Fruit fly (Drosophila melanogaster) whole organism, embryonic: ENCODE results near the gene Gem2.

Experiments used
- Abd-B ChIP-seq: fragments of 200-800 bp; sonication (Bioruptor generic); optimal IDR thresholded peaks from 2 replicates; lab custom pipeline; 2018; ENCODE audit warnings: missing biosample characterization, mild to moderate bottlenecking, missing genetic modification characterization, moderate library complexity
- BEAF-32 ChIP-seq: fragments of 200-800 bp; sonication (Bioruptor generic); optimal IDR thresholded peaks from 3 replicates; lab custom pipeline; 2017; ENCODE audit warnings: missing biosample characterization, missing genetic modification characterization, mild to moderate bottlenecking, moderate library complexity, missing genetic modification reagents
- BtbVII ChIP-seq: fragments of 200-800 bp; sonication (Bioruptor generic); optimal IDR thresholded peaks from 3 replicates; lab custom pipeline; 2017; ENCODE audit warnings: missing biosample characterization, mild to moderate bottlenecking, missing genetic modification characterization
- CG10267 ChIP-seq: fragments of 200-800 bp; sonication (Bioruptor generic); optimal IDR thresholded peaks from 2 replicates; lab custom pipeline; 2018; ENCODE audit warnings: missing biosample characterization, mild to moderate bottlenecking, missing genetic modification characterization, moderate library complexity
- CG10462 ChIP-seq: fragments of 200-800 bp; sonication (Bioruptor generic); optimal IDR thresholded peaks from 2 replicates; lab custom pipeline; 2016; ENCODE audit warnings: missing biosample characterization, missing genetic modification characterization
- CG11093 ChIP-seq: fragments of 200-800 bp; sonication (Bioruptor generic); IDR thresholded peaks from 3 replicates; pipeline ENCODE4 v1.3.6; 2022; ENCODE audit warnings: missing biosample characterization, missing genetic modification characterization
- CG11398 ChIP-seq: fragments of 200-800 bp; sonication (Bioruptor generic); optimal IDR thresholded peaks from 2 replicates; lab custom pipeline; 2016; ENCODE audit warnings: missing biosample characterization, missing genetic modification characterization
- CG12659 ChIP-seq: fragments of 200-800 bp; sonication (Bioruptor generic); optimal IDR thresholded peaks from 3 replicates; lab custom pipeline; 2017; ENCODE audit warnings: mild to moderate bottlenecking, missing biosample characterization, missing genetic modification reagents, missing genetic modification characterization
- CG12744 ChIP-seq: fragments of 200-800 bp; sonication (Bioruptor generic); optimal IDR thresholded peaks from 2 replicates; lab custom pipeline; 2016; ENCODE audit warnings: missing biosample characterization, missing genetic modification characterization
- CG12942 ChIP-seq: fragments of 200-800 bp; sonication (Bioruptor generic); optimal IDR thresholded peaks from 3 replicates; lab custom pipeline; 2016; ENCODE audit warnings: missing biosample characterization, missing genetic modification characterization
- CG15011 ChIP-seq: fragments of 200-800 bp; sonication (Bioruptor generic); optimal IDR thresholded peaks from 3 replicates; lab custom pipeline; 2018; ENCODE audit warnings: missing biosample characterization, mild to moderate bottlenecking, missing genetic modification characterization
- CG3065 ChIP-seq: fragments of 200-800 bp; sonication (Bioruptor generic); optimal IDR thresholded peaks from 2 replicates; lab custom pipeline; 2016; ENCODE audit warnings: missing biosample characterization, missing genetic modification characterization
- CG33557 ChIP-seq: fragments of 200-800 bp; sonication (Bioruptor generic); optimal IDR thresholded peaks from 2 replicates; lab custom pipeline; 2019; ENCODE audit warnings: missing biosample characterization, mild to moderate bottlenecking, missing genetic modification characterization, moderate library complexity
- CG3726 ChIP-seq: fragments of 200-800 bp; sonication (Bioruptor generic); IDR thresholded peaks from 3 replicates; pipeline ENCODE4, ENCODE4 v1.3.6; 2022; ENCODE audit warnings: missing biosample characterization, missing genetic modification characterization
- CG4282 ChIP-seq: fragments of 200-800 bp; sonication (Bioruptor generic); optimal IDR thresholded peaks from 2 replicates; lab custom pipeline; 2016; ENCODE audit warnings: missing biosample characterization, missing genetic modification characterization
- CG43689 ChIP-seq: fragments of 200-800 bp; sonication (Bioruptor generic); IDR thresholded peaks from 2 replicates; pipeline ENCODE4 v1.3.6; 2022; ENCODE audit warnings: missing biosample characterization, missing genetic modification characterization
- CG4617 ChIP-seq: fragments of 200-800 bp; sonication (Bioruptor generic); optimal IDR thresholded peaks from 3 replicates; lab custom pipeline; 2016; ENCODE audit warnings: missing biosample characterization, missing genetic modification characterization, borderline replicate concordance
- CG6254 ChIP-seq: fragments of 200-800 bp; sonication (Bioruptor generic); optimal IDR thresholded peaks from 3 replicates; lab custom pipeline; 2017; ENCODE audit warnings: mild to moderate bottlenecking, missing biosample characterization, missing genetic modification reagents, missing genetic modification characterization
- CG6765 ChIP-seq: fragments of 200-800 bp; sonication (Bioruptor generic); optimal IDR thresholded peaks from 3 replicates; lab custom pipeline; 2017; ENCODE audit warnings: missing biosample characterization, mild to moderate bottlenecking, missing genetic modification characterization
- CG7357 ChIP-seq: fragments of 200-800 bp; sonication (Bioruptor generic); IDR thresholded peaks from 3 replicates; pipeline ENCODE4 v1.3.6; 2022; ENCODE audit warnings: missing biosample characterization, missing genetic modification characterization
- Dfd ChIP-seq, 2 experiments: fragments of >200 bp; optimal IDR thresholded peaks; 2 replicates each; lab custom pipeline; 2017; ENCODE audit warnings: missing biosample characterization in 2 of 2, missing genetic modification characterization in 2 of 2
- Dll ChIP-seq: fragments of 200-800 bp; sonication (Bioruptor generic); IDR thresholded peaks from 4 replicates; pipeline ENCODE4 v1.3.6; 2022; ENCODE audit warnings: missing biosample characterization, missing genetic modification characterization; ENCODE audit not compliant: partially characterized antibody
- Doc3 ChIP-seq: fragments of 200-800 bp; sonication (Bioruptor generic); IDR thresholded peaks from 3 replicates; pipeline ENCODE4 v1.3.6; 2022; ENCODE audit warnings: missing biosample characterization, missing genetic modification characterization; ENCODE audit not compliant: partially characterized antibody
- Dp ChIP-seq: fragments of 200-800 bp; sonication (Bioruptor generic); optimal IDR thresholded peaks from 2 replicates; lab custom pipeline; 2018; ENCODE audit warnings: missing biosample characterization, mild to moderate bottlenecking, missing genetic modification characterization, moderate library complexity
- GATAe ChIP-seq: fragments of 200-800 bp; sonication (Bioruptor generic); conservative IDR thresholded peaks from 2 replicates; pipeline ENCODE4 v1.3.6; 2022; ENCODE audit warnings: missing biosample characterization, missing genetic modification characterization
- HLH54F ChIP-seq: fragments of 200-800 bp; sonication (Bioruptor generic); optimal IDR thresholded peaks from 3 replicates; lab custom pipeline; 2016; ENCODE audit warnings: missing biosample characterization, missing genetic modification characterization
- HmgD ChIP-seq: fragments of 200-800 bp; sonication (Bioruptor generic); optimal IDR thresholded peaks from 3 replicates; lab custom pipeline; 2016; ENCODE audit warnings: missing biosample characterization, missing genetic modification characterization
- MBD-R2 ChIP-seq: fragments of 200-800 bp; sonication (Bioruptor generic); IDR thresholded peaks from 2 replicates; pipeline ENCODE4 v1.3.6; 2022; ENCODE audit warnings: missing biosample characterization, missing genetic modification characterization
- MESR4 ChIP-seq: fragments of 200-800 bp; sonication (Bioruptor generic); optimal IDR thresholded peaks from 2 replicates; lab custom pipeline; 2018; ENCODE audit warnings: missing biosample characterization, mild to moderate bottlenecking, missing genetic modification characterization, moderate library complexity
- MTF-1 ChIP-seq: fragments of 200-800 bp; sonication (Bioruptor generic); optimal IDR thresholded peaks from 2 replicates; lab custom pipeline; 2018; ENCODE audit warnings: missing biosample characterization, mild to moderate bottlenecking, missing genetic modification characterization, borderline replicate concordance
- Rfx ChIP-seq: fragments of 200-800 bp; sonication (Bioruptor generic); IDR thresholded peaks from 2 replicates; pipeline ENCODE4 v1.3.6; 2022; ENCODE audit warnings: missing biosample characterization, missing genetic modification characterization
- Scr ChIP-seq: fragments of 200-800 bp; sonication (Bioruptor generic); IDR thresholded peaks from 2 replicates; pipeline ENCODE4 v1.3.6; 2022; ENCODE audit warnings: missing biosample characterization, missing genetic modification characterization; ENCODE audit not compliant: partially characterized antibody
- Spps ChIP-seq: fragments of 200-800 bp; sonication (Bioruptor generic); optimal IDR thresholded peaks from 2 replicates; lab custom pipeline; 2018; ENCODE audit warnings: missing biosample characterization, mild to moderate bottlenecking, missing genetic modification characterization
- Taf1 ChIP-seq: fragments of 200-800 bp; sonication (Bioruptor generic); IDR thresholded peaks from 2 replicates; pipeline ENCODE4 v1.3.6; 2022; ENCODE audit warnings: missing biosample characterization, missing genetic modification characterization
- Vsx1 ChIP-seq: fragments of 200-800 bp; sonication (Bioruptor generic); optimal IDR thresholded peaks from 2 replicates; lab custom pipeline; 2017; ENCODE audit warnings: missing biosample characterization, mild to moderate bottlenecking, missing genetic modification characterization, missing genetic modification reagents
- Xbp1 ChIP-seq: fragments of 200-800 bp; sonication (Bioruptor generic); optimal IDR thresholded peaks from 3 replicates; lab custom pipeline; 2016; ENCODE audit warnings: missing biosample characterization, mild to moderate bottlenecking, missing genetic modification characterization
- ato ChIP-seq: fragments of 200-800 bp; sonication (Bioruptor generic); IDR thresholded peaks from 2 replicates; pipeline ENCODE4 v1.3.6; 2022; ENCODE audit warnings: missing biosample characterization, missing genetic modification characterization; ENCODE audit not compliant: partially characterized antibody
- fd64A ChIP-seq: fragments of 200-800 bp; sonication (Bioruptor generic); optimal IDR thresholded peaks from 3 replicates; lab custom pipeline; 2018; ENCODE audit warnings: missing biosample characterization, mild to moderate bottlenecking, missing genetic modification characterization
- fu2 ChIP-seq: fragments of 200-800 bp; sonication (Bioruptor generic); optimal IDR thresholded peaks from 2 replicates; lab custom pipeline; 2016; ENCODE audit warnings: missing biosample characterization, missing genetic modification characterization
- grn ChIP-seq: fragments of 200-800 bp; sonication (Bioruptor generic); optimal IDR thresholded peaks from 3 replicates; lab custom pipeline; 2017; ENCODE audit warnings: missing biosample characterization, missing genetic modification characterization
- gro ChIP-seq: fragments of 200-800 bp; sonication (Bioruptor generic); optimal IDR thresholded peaks from 2 replicates; lab custom pipeline; 2016; ENCODE audit warnings: missing biosample characterization, missing genetic modification characterization
- kay ChIP-seq: fragments of 200-800 bp; sonication (Bioruptor generic); optimal IDR thresholded peaks from 2 replicates; lab custom pipeline; 2016; ENCODE audit warnings: missing biosample characterization, missing genetic modification characterization
- klu ChIP-seq: fragments of 200-800 bp; sonication (Bioruptor generic); IDR thresholded peaks from 2 replicates; pipeline ENCODE4 v1.3.6; 2022; ENCODE audit warnings: missing biosample characterization, missing genetic modification characterization
- lbe ChIP-seq: fragments of 200-800 bp; sonication (Bioruptor generic); optimal IDR thresholded peaks from 2 replicates; lab custom pipeline; 2016; ENCODE audit warnings: missing biosample characterization, mild to moderate bottlenecking, missing genetic modification characterization
- row ChIP-seq: fragments of 200-800 bp; sonication (Bioruptor generic); IDR thresholded peaks from 3 replicates; pipeline ENCODE4 v1.3.6; 2022; ENCODE audit warnings: missing biosample characterization, missing genetic modification characterization
- sens ChIP-seq: fragments of 200-800 bp; sonication (Bioruptor generic); peaks from one replicate; lab custom pipeline; 2016; ENCODE audit warnings: missing biosample characterization, missing genetic modification characterization
- sna ChIP-seq: fragments of 200-800 bp; sonication (Bioruptor generic); IDR thresholded peaks from 2 replicates; pipeline ENCODE4 v1.3.6; 2022; ENCODE audit warnings: missing biosample characterization, missing genetic modification characterization; ENCODE audit not compliant: partially characterized antibody
- stwl ChIP-seq: fragments of 200-800 bp; sonication (Bioruptor generic); optimal IDR thresholded peaks from 3 replicates; lab custom pipeline; 2018; ENCODE audit warnings: missing biosample characterization, mild to moderate bottlenecking, missing genetic modification characterization, moderate library complexity
- tll ChIP-seq, 2 experiments: fragments of 200-800 bp in 1 of 2; fragments of >200 bp in 1 of 2; sonication (Bioruptor generic) in 1 of 2; optimal IDR thresholded peaks; 2 replicates each; lab custom pipeline; 2017 to 2019; ENCODE audit warnings: missing biosample characterization in 2 of 2, missing genetic modification characterization in 2 of 2, mild to moderate bottlenecking in 1 of 2, moderate library complexity in 1 of 2
- ttk ChIP-seq: fragments of 200-800 bp; sonication (Bioruptor generic); IDR thresholded peaks from 2 replicates; pipeline ENCODE4 v2.1.2; 2022; ENCODE audit warnings: missing biosample characterization, missing genetic modification characterization
- unpg ChIP-seq: fragments of 200-800 bp; sonication (Bioruptor generic); optimal IDR thresholded peaks from 3 replicates; lab custom pipeline; 2018; ENCODE audit warnings: missing biosample characterization, mild to moderate bottlenecking, missing genetic modification characterization, moderate library complexity

The Gem2 gene

DNA sequence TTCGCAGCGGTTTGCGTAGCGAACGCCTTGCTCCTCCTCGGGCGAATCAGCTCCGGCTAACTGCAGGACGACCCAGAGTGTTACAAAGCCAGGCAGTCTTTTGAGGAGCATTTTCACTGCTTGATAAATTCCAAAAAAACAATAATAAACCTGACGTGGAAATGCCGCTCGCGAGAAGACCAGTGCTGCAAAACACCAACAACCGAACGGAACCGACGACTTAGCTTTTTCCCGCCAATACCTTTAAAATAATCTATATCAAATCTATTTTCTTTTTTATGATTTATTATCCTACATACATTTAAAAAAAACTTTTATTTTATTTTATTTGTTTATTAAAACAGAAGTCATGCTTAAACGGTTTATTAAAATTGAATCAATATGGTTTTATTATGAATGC, 4.1 kb downstream of the Gem2 start, which contains the start of gene CNPYb:
Gene CNPYb, minus strand, starts transcription at position 186 of the 400 bp plus-strand sequence.
- TF ChIP-seq HmgD (no peak), CG10267 (peak; percentile 87), ttk (no peak), CG10462 (GFP tag; lab: Kevin White, UChicago) (no peak), sens (peak; percentile 33), Dfd (GFP tag; optimal IDR thresholded peaks at IDR 0.05; lab: Kevin White, UChicago) (no peak), CG12744 (GFP tag; lab: Kevin White, UChicago) (no peak), CG11398 (GFP tag; lab: Kevin White, UChicago) (no peak), CG4282 (GFP tag; lab: Kevin White, UChicago) (no peak), MESR4 (peak; percentile 61), HLH54F (GFP tag; lab: Kevin White, UChicago) (no peak), Scr (GFP tag; lab: Robert Waterston, UW) (no peak), CG7357 (GFP tag; lab: Robert Waterston, UW) (no peak), sna (GFP tag; lab: Robert Waterston, UW) (no peak), fd64A (GFP tag; lab: Kevin White, UChicago) (no peak), unpg (GFP tag; lab: Kevin White, UChicago) (no peak), Xbp1 (GFP tag; lab: Kevin White, UChicago) (peak; percentile 89), Spps (tag; lab: Kevin White, UChicago) (no peak), CG6765 (GFP tag; lab: Kevin White, UChicago) (no peak), GATAe (no peak), ato (no peak), CG11093 (GFP tag; lab: Robert Waterston, UW) (no peak), Rfx (GFP tag; lab: Robert Waterston, UW) (peak; percentile 15; the same call in 1 of the 2 replicates), gro (GFP tag; lab: Kevin White, UChicago) (no peak), fu2 (GFP tag; lab: Kevin White, UChicago) (no peak), Taf1 (no peak), row (GFP tag; lab: Robert Waterston, UW) (peak; percentile 74), CG4617 (GFP tag; lab: Kevin White, UChicago) (peak; percentile 22), CG43689 (GFP tag; lab: Robert Waterston, UW) (no peak), CG15011 (GFP tag; lab: Kevin White, UChicago) (no peak), CG12659 (peak; percentile 17), MBD-R2 (GFP tag; lab: Robert Waterston, UW) (peak; percentile 84), stwl (tag; lab: Kevin White, UChicago) (peak; percentile 0), Vsx1 (no peak), Dp (GFP tag; lab: Kevin White, UChicago) (peak; percentile 20), tll (GFP tag; optimal IDR thresholded peaks at IDR 0.05; lab: Kevin White, UChicago) (no peak), CG6254 (no peak), grn (GFP tag; lab: Kevin White, UChicago) (no peak), kay (GFP tag; lab: Kevin White, UChicago) (no peak), Doc3 (no peak), CG3065 (no peak), klu (GFP tag; lab: Robert Waterston, UW) (no peak), CG12942 (no peak), Abd-B (no peak), MTF-1 (GFP tag; lab: Kevin White, UChicago) (no peak), CG33557 (GFP tag; lab: Kevin White, UChicago) (no peak), BtbVII (GFP tag; lab: Kevin White, UChicago) (no peak), CG3726 (GFP tag; lab: Robert Waterston, UW) (no peak), BEAF-32 (GFP tag; lab: Kevin White, UChicago) (no peak), lbe (peak; percentile 4), Dll (GFP tag; lab: Robert Waterston, UW) (no peak)
